Fruit fly (Drosophila melanogaster) whole organism, adult: ENCODE results near the gene CG10345.

Experiments used
- CG11617 ChIP-seq: fragments of 200-800 bp; sonication (Bioruptor generic); optimal IDR thresholded peaks from 2 replicates; lab custom pipeline; 2017; ENCODE audit warnings: mild to moderate bottlenecking, missing biosample characterization, missing genetic modification reagents, missing genetic modification characterization
- CG12768 ChIP-seq: fragments of 200-800 bp; sonication (Bioruptor generic); optimal IDR thresholded peaks from 2 replicates; lab custom pipeline; 2017; ENCODE audit warnings: missing biosample characterization, missing genetic modification characterization, mild to moderate bottlenecking, moderate library complexity, missing genetic modification reagents
- CG14711 ChIP-seq: fragments of 200-800 bp; sonication (Bioruptor generic); optimal IDR thresholded peaks from 2 replicates; lab custom pipeline; 2018; ENCODE audit warnings: missing biosample characterization, mild to moderate bottlenecking, missing genetic modification characterization, moderate library complexity
- CG1620 ChIP-seq: fragments of 200-800 bp; sonication (Bioruptor generic); optimal IDR thresholded peaks from 2 replicates; lab custom pipeline; 2016; ENCODE audit warnings: missing biosample characterization, missing genetic modification characterization
- CG33017 ChIP-seq: fragments of 200-800 bp; sonication (Bioruptor generic); optimal IDR thresholded peaks from 2 replicates; lab custom pipeline; 2018; ENCODE audit warnings: missing biosample characterization, mild to moderate bottlenecking, missing genetic modification characterization, moderate library complexity
- CG5204 ChIP-seq: fragments of 200-800 bp; sonication (Bioruptor generic); optimal IDR thresholded peaks from 2 replicates; lab custom pipeline; 2016; ENCODE audit warnings: missing biosample characterization, missing genetic modification characterization
- CG7045 ChIP-seq: fragments of 200-800 bp; sonication (Bioruptor generic); optimal IDR thresholded peaks from 2 replicates; lab custom pipeline; 2017; ENCODE audit warnings: missing biosample characterization, mild to moderate bottlenecking, missing genetic modification characterization
- CG7101 ChIP-seq: fragments of 200-800 bp; sonication (Bioruptor generic); optimal IDR thresholded peaks from 2 replicates; lab custom pipeline; 2018; ENCODE audit warnings: missing biosample characterization, mild to moderate bottlenecking, missing genetic modification characterization, moderate library complexity
- Clk ChIP-seq: fragments of 200-800 bp; sonication (Bioruptor generic); optimal IDR thresholded peaks from 2 replicates; lab custom pipeline; 2017; ENCODE audit warnings: missing biosample characterization, missing genetic modification characterization
- Crg-1 ChIP-seq: fragments of 200-800 bp; sonication (Bioruptor generic); optimal IDR thresholded peaks from 2 replicates; lab custom pipeline; 2016; ENCODE audit warnings: missing biosample characterization, missing genetic modification characterization
- Hr96 ChIP-seq: fragments of 200-800 bp; sonication (Bioruptor generic); optimal IDR thresholded peaks from 2 replicates; lab custom pipeline; 2016; ENCODE audit warnings: missing biosample characterization, missing genetic modification characterization
- Mnt ChIP-seq: fragments of 200-800 bp; sonication (Bioruptor generic); optimal IDR thresholded peaks from 2 replicates; lab custom pipeline; 2016; ENCODE audit warnings: missing biosample characterization, mild to moderate bottlenecking, missing genetic modification characterization
- bab1 ChIP-seq: fragments of 200-800 bp; sonication (Bioruptor generic); optimal IDR thresholded peaks from 3 replicates; lab custom pipeline; 2019; ENCODE audit warnings: missing biosample characterization, mild to moderate bottlenecking, missing genetic modification characterization, moderate library complexity
- cic ChIP-seq: fragments of 200-800 bp; sonication (Bioruptor generic); optimal IDR thresholded peaks from 2 replicates; lab custom pipeline; 2017; ENCODE audit warnings: missing biosample characterization, mild to moderate bottlenecking, missing genetic modification characterization, moderate library complexity
- cnc ChIP-seq, 2 experiments: fragments of >200 bp; optimal IDR thresholded peaks; 2 replicates each; lab custom pipeline; 2017
- kay ChIP-seq: fragments of 200-800 bp; sonication (Bioruptor generic); peaks from one replicate; lab custom pipeline; 2016; ENCODE audit warnings: missing biosample characterization, missing genetic modification characterization, borderline replicate concordance
- ovo ChIP-seq: fragments of 200-800 bp; sonication (Bioruptor generic); optimal IDR thresholded peaks from 2 replicates; lab custom pipeline; 2016; ENCODE audit warnings: missing biosample characterization, missing genetic modification characterization
- pad ChIP-seq: fragments of 200-800 bp; sonication (Bioruptor generic); optimal IDR thresholded peaks from 3 replicates; lab custom pipeline; 2017; ENCODE audit warnings: missing biosample characterization, missing genetic modification characterization, mild to moderate bottlenecking, moderate library complexity, missing genetic modification reagents
- tj ChIP-seq: fragments of 200-800 bp; sonication (Bioruptor generic); optimal IDR thresholded peaks from 3 replicates; lab custom pipeline; 2017; ENCODE audit warnings: missing biosample characterization, mild to moderate bottlenecking, missing genetic modification characterization, moderate library complexity
- toe ChIP-seq: fragments of 200-800 bp; sonication (Bioruptor generic); optimal IDR thresholded peaks from 2 replicates; lab custom pipeline; 2016; ENCODE audit warnings: missing biosample characterization, missing genetic modification characterization

The CG10345 gene

DNA sequence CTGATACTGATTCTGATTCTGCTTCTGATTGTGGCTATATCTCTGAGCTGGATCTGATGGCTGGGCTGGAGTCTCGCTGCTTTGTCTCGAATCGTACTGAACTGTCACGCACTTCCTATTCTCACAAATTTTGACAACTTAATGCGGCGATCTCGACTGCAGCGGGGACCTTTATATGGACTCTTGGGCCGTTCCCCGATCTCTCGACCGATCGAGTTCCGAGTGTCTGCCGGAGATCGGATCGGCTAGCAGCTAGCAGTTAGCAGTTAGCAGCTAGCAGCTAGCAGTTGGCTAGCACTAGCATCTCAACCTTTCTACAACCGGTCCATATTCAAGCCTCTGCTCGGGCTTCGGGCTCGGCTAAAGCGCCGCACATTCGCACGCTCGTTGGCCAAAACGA is at the start of gene CG10345:
TSS of gene CG10345 (minus strand) at position 147 of the 400 bp plus-strand sequence.
- TF ChIP-seq kay (no peak), toe (no peak), CG1620 (no peak), CG5204 (GFP tag; lab: Kevin White, UChicago) (no peak), pad (GFP tag; lab: Kevin White, UChicago) (no peak), Hr96 (no peak), bab1 (GFP tag; lab: Kevin White, UChicago) (no peak), Clk (no peak), tj (no peak), CG7045 (GFP tag; lab: Kevin White, UChicago) (no peak), CG33017 (no peak), cnc (optimal IDR thresholded peaks at IDR 0.05; lab: Kevin White, UChicago) (no peak), CG11617 (no peak), cic (GFP tag; lab: Kevin White, UChicago) (no peak), Crg-1 (no peak)

DNA sequence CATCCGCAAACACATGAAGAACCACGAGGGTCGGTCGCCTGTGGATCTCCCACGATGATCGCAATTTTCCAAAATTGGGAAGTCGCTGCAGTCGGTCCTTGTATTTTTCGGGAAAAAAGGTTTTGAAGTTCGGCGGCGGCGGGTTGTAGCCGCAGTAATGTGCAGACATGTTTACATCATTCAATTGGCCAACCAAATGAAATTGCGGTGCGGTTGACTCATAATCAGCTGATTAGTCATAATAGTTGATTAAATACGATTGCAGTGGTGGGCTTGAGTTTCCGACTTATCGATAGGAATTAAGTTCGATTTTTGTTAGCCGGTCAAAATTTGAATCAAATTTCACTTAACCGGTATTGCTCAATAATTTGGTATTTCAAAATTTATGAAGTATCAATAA is 47.4 kb upstream of the CG10345 start, which contains the start of gene CG14907:
TSS of gene CG14907 (minus strand) at position 229 of the 400 bp plus-strand sequence.
- TF ChIP-seq CG12768 (GFP tag; lab: Kevin White, UChicago) (peak; percentile 2), bab1 (GFP tag; lab: Kevin White, UChicago) (peak; percentile 56), Clk (no peak), kay (peak; percentile 98), Mnt (GFP tag; lab: Kevin White, UChicago) (peak; percentile 26)

DNA sequence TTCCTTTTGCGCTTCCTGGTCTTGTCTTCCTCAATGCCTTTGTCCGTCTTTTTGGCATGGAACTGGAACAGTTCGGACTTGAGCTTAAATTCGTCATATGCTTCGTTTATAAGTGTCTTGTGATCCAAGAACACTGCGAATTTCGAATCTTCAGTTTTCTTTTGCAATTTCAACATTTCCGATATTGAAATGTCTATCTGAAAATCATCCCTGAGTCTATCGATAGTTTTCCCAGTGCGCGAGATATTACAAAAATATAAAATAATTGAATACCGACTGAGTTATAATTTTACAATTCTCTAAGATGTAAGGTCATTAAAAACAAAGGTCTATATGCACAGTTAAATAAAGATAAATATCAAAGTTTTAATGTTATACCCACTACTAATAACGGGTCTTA is 46.3 kb upstream of the CG10345 start, which contains the start of gene Mettl4:
TSS of gene Mettl4 (minus strand) at position 208 of the 400 bp plus-strand sequence.
- TF ChIP-seq ovo (GFP tag; lab: Kevin White, UChicago) (no peak), Clk (no peak), toe (no peak), bab1 (GFP tag; lab: Kevin White, UChicago) (peak; percentile 3)

DNA sequence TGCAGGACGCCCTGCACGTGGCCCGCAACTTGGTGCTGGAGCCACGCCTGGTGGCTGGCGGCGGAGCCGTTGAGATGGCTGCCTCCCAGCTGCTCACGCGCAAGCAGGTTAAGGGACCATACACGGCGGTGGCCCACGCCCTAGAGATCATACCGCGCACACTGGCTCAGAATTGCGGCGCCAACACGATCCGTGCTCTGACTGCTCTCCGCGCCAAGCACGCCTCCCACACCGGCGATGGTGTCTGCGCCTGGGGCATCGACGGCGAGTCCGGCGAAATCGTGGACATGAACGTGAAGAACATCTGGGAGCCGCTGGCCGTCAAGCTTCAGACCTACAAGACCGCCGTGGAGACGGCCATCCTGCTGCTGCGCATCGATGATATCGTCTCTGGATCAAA is 44.6 kb upstream of the CG10345 start:
- TF ChIP-seq bab1 (GFP tag; lab: Kevin White, UChicago) (no peak), pad (GFP tag; lab: Kevin White, UChicago) (no peak), CG12768 (GFP tag; lab: Kevin White, UChicago) (no peak), CG7045 (GFP tag; lab: Kevin White, UChicago) (no peak), CG14711 (tag; lab: Kevin White, UChicago) (no peak), tj (no peak), toe (no peak), CG33017 (no peak)

DNA sequence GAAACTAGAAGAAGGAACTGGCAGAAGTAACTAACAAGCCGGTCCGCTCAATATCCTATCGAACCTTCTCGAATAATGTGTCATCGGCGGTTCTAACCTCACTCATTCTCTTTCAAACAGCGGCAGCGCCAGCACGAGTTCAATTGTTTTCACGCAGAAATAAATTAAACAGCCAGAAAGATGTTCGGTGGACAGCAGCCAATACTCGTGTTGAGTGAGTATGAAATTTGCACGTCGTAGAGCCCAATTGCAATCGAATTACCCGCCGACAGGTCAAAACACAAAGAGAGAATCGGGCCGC is 43.0 kb upstream of the CG10345 start:
- TF ChIP-seq Mnt (GFP tag; lab: Kevin White, UChicago) (peak; percentile 27), ovo (GFP tag; lab: Kevin White, UChicago) (no peak), bab1 (GFP tag; lab: Kevin White, UChicago) (peak; percentile 14), CG7101 (tag; lab: Kevin White, UChicago) (no peak), CG12768 (GFP tag; lab: Kevin White, UChicago) (peak; percentile 22)

DNA sequence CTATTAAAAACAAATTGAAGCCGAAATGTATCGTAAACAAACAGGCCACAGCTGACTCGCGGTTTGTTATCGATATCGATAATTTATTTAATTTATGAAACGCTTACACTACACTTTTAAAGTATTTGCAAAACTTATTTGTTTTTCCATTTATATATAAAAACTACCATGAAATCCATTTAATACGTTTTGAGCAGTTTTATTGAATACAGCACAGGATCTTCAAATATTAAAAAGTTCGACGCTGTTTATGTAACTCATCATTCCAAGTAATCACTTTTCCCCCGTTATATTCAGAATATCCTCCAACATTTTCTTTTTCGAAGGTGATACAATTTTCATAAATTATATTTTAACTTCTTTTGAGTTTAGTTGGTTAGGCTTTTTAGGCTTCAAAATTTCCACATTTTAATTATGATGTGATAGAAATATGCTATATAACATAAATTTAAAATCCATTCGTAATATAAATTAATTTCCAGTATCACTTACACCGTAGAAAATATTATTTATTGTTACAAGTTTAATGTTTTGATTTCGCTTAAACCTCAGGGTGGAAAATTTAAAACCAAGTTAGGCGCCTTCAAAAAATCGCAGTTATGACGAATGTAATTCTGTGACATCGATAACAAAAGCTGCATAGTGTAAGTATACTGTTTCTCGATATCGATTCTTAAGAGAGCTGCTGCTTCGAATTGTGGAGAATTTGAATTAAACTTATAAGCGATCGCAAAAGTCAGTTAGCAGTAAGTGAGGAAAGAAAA is 42.5 kb upstream of the CG10345 start, which contains the start of the genes CG10324 and CCT3:
TSS of gene CG10324 (minus strand) at position 53 of the 764 bp plus-strand sequence.
TSS of gene CCT3 (plus strand) at position 654 of the 764 bp plus-strand sequence.
- peak; percentile 71 for TF ChIP-seq CG7045 (GFP tag; lab: Kevin White, UChicago)
- TF ChIP-seq Mnt (GFP tag; lab: Kevin White, UChicago), result no peak
- TF ChIP-seq CG33017, result peak; percentile 57
- TF ChIP-seq CG11617, result peak; percentile 27
- peak; percentile 66 for TF ChIP-seq CG7101 (tag; lab: Kevin White, UChicago)
- TF ChIP-seq tj, result peak; percentile 61
- TF ChIP-seq Crg-1, result peak; percentile 48
- TF ChIP-seq CG12768 (GFP tag; lab: Kevin White, UChicago), result peak; percentile 56
- TF ChIP-seq Hr96, result no peak
- TF ChIP-seq CG5204 (GFP tag; lab: Kevin White, UChicago), result no peak
- peak; percentile 46 for TF ChIP-seq CG14711 (tag; lab: Kevin White, UChicago)
- peak; percentile 78 for TF ChIP-seq toe
- peak; percentile 44 for TF ChIP-seq ovo (GFP tag; lab: Kevin White, UChicago)
- TF ChIP-seq kay, result peak; percentile 95
- peak; percentile 62 for TF ChIP-seq CG1620
- TF ChIP-seq Clk, result no peak
- peak; percentile 65 for TF ChIP-seq bab1 (GFP tag; lab: Kevin White, UChicago)
- TF ChIP-seq pad (GFP tag; lab: Kevin White, UChicago), result peak; percentile 24

DNA sequence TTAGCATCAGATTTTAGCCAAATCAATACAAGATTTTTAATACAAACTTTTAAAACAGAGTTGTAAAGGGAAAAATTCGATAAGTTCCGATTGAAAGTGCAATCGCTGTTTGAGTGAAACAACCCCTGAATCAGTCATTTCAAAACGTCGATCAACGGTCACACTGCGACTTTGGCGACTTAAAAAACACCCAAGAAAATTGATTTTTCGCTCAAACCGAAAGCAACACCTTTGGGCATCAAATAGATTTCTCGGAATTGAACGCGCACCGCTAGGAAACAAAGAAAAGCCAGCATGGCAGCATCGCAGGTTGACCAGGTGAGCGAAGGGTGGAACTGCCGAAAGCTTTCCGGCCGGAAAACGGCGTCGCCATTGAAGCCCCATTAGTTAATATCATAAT is 38.9 kb upstream of the CG10345 start, which contains the start of gene Arl6IP1:
TSS of gene Arl6IP1 (plus strand) at position 15 of the 400 bp plus-strand sequence.
- peak; percentile 57 for TF ChIP-seq CG14711 (tag; lab: Kevin White, UChicago)
- no peak for TF ChIP-seq cnc (optimal IDR thresholded peaks at IDR 0.05; lab: Kevin White, UChicago)
- peak; percentile 23 for TF ChIP-seq bab1 (GFP tag; lab: Kevin White, UChicago)
